Worm (Caenorhabditis elegans) whole organism, L1 larva: Measurements from ENCODE around the gene F09G8.7.
A peak's percentile ranks its signal among the peaks of the same experiment; 100 is the strongest.

ENCODE experiments used
- C04F5.9 ChIP-seq: sonication (generic microtip); optimal IDR thresholded peaks from 2 replicates; lab custom pipeline; 2016; ENCODE audit warnings: missing genetic modification characterization, missing compliant biosample characterization
- C16A3.4 ChIP-seq: fragments of 150-350 bp; optimal IDR thresholded peaks from 2 replicates; lab custom pipeline; 2014; ENCODE audit warnings: missing biosample characterization, missing genetic modification characterization
- F16B12.6 ChIP-seq: fragments of 150-350 bp; optimal IDR thresholded peaks from 2 replicates; lab custom pipeline; 2014; ENCODE audit warnings: missing biosample characterization, missing genetic modification characterization
- Y116A8C.19 ChIP-seq: sonication (generic microtip); optimal IDR thresholded peaks from 2 replicates; lab custom pipeline; 2016; ENCODE audit warnings: missing compliant biosample characterization, missing genetic modification characterization, borderline replicate concordance
- aha-1 ChIP-seq: fragments of 150-350 bp; optimal IDR thresholded peaks from 2 replicates; lab custom pipeline; 2014; ENCODE audit warnings: missing biosample characterization, missing genetic modification characterization
- alr-1 ChIP-seq: fragments of 200-800 bp; sonication (Bioruptor generic); optimal IDR thresholded peaks from 2 replicates; lab custom pipeline; 2018; ENCODE audit warnings: borderline replicate concordance, mild to moderate bottlenecking, missing genetic modification characterization, missing compliant biosample characterization
- ama-1 ChIP-seq: fragments of 150-350 bp; optimal IDR thresholded peaks from 2 replicates; lab custom pipeline; 2014
- ceh-63 ChIP-seq: fragments of 200-800 bp; sonication (Bioruptor generic); optimal IDR thresholded peaks from 2 replicates; lab custom pipeline; 2018; ENCODE audit warnings: mild to moderate bottlenecking, missing genetic modification characterization, missing compliant biosample characterization
- ceh-90 ChIP-seq: sonication (generic microtip); optimal IDR thresholded peaks from 2 replicates; lab custom pipeline; 2016; ENCODE audit warnings: missing genetic modification characterization, missing compliant biosample characterization
- ces-1 ChIP-seq: fragments of 150-350 bp; optimal IDR thresholded peaks from 2 replicates; lab custom pipeline; 2014; ENCODE audit warnings: missing biosample characterization, missing genetic modification reagents, missing genetic modification characterization
- dpl-1 ChIP-seq, 3 experiments: fragments of 150-350 bp in 2 of 3; sonication (generic microtip) in 1 of 3; optimal IDR thresholded peaks; 2 replicates each; lab custom pipeline; 2014 to 2017; ENCODE audit warnings: missing biosample characterization in 3 of 3, missing genetic modification characterization in 3 of 3, missing genetic modification reagents in 3 of 3
- dsc-1 ChIP-seq: sonication (generic microtip); optimal IDR thresholded peaks from 2 replicates; lab custom pipeline; 2016; ENCODE audit warnings: mild to moderate bottlenecking, missing genetic modification characterization, missing compliant biosample characterization
- efl-1 ChIP-seq, 4 experiments: fragments of 150-350 bp; optimal IDR thresholded peaks in 3 of 4; peaks in 1 of 4; 1 replicate in 1 of 4; 2 replicates in 3 of 4; lab custom pipeline; 2014; ENCODE audit warnings: missing biosample characterization in 2 of 4, missing genetic modification characterization in 2 of 4, missing genetic modification reagents in 2 of 4
- efl-3 ChIP-seq: fragments of 200-800 bp; sonication (Bioruptor generic); optimal IDR thresholded peaks from 2 replicates; lab custom pipeline; 2018; ENCODE audit warnings: mild to moderate bottlenecking, missing genetic modification characterization, missing compliant biosample characterization
- elt-3 ChIP-seq, 6 experiments: fragments of 150-350 bp in 1 of 6; sonication (generic microtip); optimal IDR thresholded peaks; 2 replicates each; lab custom pipeline; 2017 to 2018; ENCODE audit warnings: missing biosample characterization in 6 of 6, missing genetic modification characterization in 6 of 6, inconsistent platforms in 1 of 6
- fkh-10 ChIP-seq: sonication (generic microtip); optimal IDR thresholded peaks from 2 replicates; lab custom pipeline; 2017; ENCODE audit warnings: missing biosample characterization, missing genetic modification reagents, missing genetic modification characterization
- fkh-4 ChIP-seq: sonication (generic microtip); optimal IDR thresholded peaks from 2 replicates; lab custom pipeline; 2016; ENCODE audit warnings: missing compliant biosample characterization, missing genetic modification characterization, borderline replicate concordance
- hlh-17 ChIP-seq: fragments of 200-800 bp; sonication (Bioruptor generic); optimal IDR thresholded peaks from 2 replicates; lab custom pipeline; 2018; ENCODE audit warnings: missing genetic modification characterization, mild to moderate bottlenecking, missing compliant biosample characterization, moderate library complexity, borderline replicate concordance
- hpl-2 ChIP-seq: fragments of 150-350 bp; optimal IDR thresholded peaks from 2 replicates; lab custom pipeline; 2014; ENCODE audit warnings: missing biosample characterization, missing genetic modification reagents, missing genetic modification characterization
- lin-35 ChIP-seq, 2 experiments: fragments of 150-350 bp; optimal IDR thresholded peaks; 2 replicates each; lab custom pipeline; 2014; ENCODE audit warnings: missing biosample characterization in 2 of 2, missing genetic modification characterization in 2 of 2, missing genetic modification reagents in 2 of 2
- lsy-2 ChIP-seq, 2 experiments: fragments of 150-350 bp; optimal IDR thresholded peaks; 2 replicates each; lab custom pipeline; 2014; ENCODE audit warnings: missing biosample characterization in 2 of 2, missing genetic modification characterization in 2 of 2
- mab-9 ChIP-seq: fragments of 200-800 bp; sonication (Bioruptor generic); IDR thresholded peaks from 2 replicates; pipeline ENCODE4 v1.3.6; 2022; ENCODE audit warnings: missing genetic modification reagents, missing genetic modification characterization, missing compliant biosample characterization
- mdl-1 ChIP-seq, 2 experiments: fragments of 150-350 bp; optimal IDR thresholded peaks; 2 replicates each; lab custom pipeline; 2014 to 2017; ENCODE audit warnings: missing biosample characterization in 2 of 2, missing genetic modification characterization in 2 of 2, inconsistent platforms in 1 of 2
- mep-1 ChIP-seq: fragments of 150-350 bp; optimal IDR thresholded peaks from 2 replicates; lab custom pipeline; 2014; ENCODE audit warnings: missing biosample characterization, missing genetic modification characterization
- nhr-11 ChIP-seq: fragments of 150-350 bp; optimal IDR thresholded peaks from 2 replicates; lab custom pipeline; 2014; ENCODE audit warnings: missing biosample characterization, missing genetic modification characterization
- nhr-12 ChIP-seq: sonication (generic microtip); optimal IDR thresholded peaks from 2 replicates; lab custom pipeline; 2017; ENCODE audit warnings: missing biosample characterization, missing genetic modification characterization
- nhr-19 ChIP-seq: fragments of 200-800 bp; sonication (Bioruptor generic); conservative IDR thresholded peaks from 2 replicates; pipeline ENCODE4 v1.3.6; 2022; ENCODE audit warnings: missing genetic modification characterization, missing compliant biosample characterization
- nhr-237 ChIP-seq: fragments of 150-350 bp; optimal IDR thresholded peaks from 2 replicates; lab custom pipeline; 2014; ENCODE audit warnings: missing biosample characterization, missing genetic modification characterization
- nhr-47 ChIP-seq: sonication (generic microtip); optimal IDR thresholded peaks from 2 replicates; lab custom pipeline; 2016; ENCODE audit warnings: mild to moderate bottlenecking, missing genetic modification characterization, moderate library complexity, missing compliant biosample characterization
- nhr-71 ChIP-seq: sonication (generic microtip); optimal IDR thresholded peaks from 2 replicates; lab custom pipeline; 2016; ENCODE audit warnings: mild to moderate bottlenecking, missing genetic modification characterization, moderate library complexity, missing compliant biosample characterization
- nhr-76 ChIP-seq: sonication (generic microtip); optimal IDR thresholded peaks from 2 replicates; lab custom pipeline; 2017; ENCODE audit warnings: missing biosample characterization, missing genetic modification characterization
- nhr-84 ChIP-seq: sonication (generic microtip); optimal IDR thresholded peaks from 2 replicates; lab custom pipeline; 2017; ENCODE audit warnings: missing biosample characterization, missing genetic modification characterization
- nhr-85 ChIP-seq: sonication (generic microtip); peaks from one replicate; lab custom pipeline; 2016; ENCODE audit warnings: missing genetic modification characterization, inconsistent platforms, missing compliant biosample characterization
- pag-3 ChIP-seq: sonication (generic microtip); optimal IDR thresholded peaks from 2 replicates; lab custom pipeline; 2017; ENCODE audit warnings: missing genetic modification characterization, mild to moderate bottlenecking, missing compliant biosample characterization, antibody characterized with exemption, borderline replicate concordance; ENCODE audit not compliant: insufficient read depth
- pax-3 ChIP-seq: fragments of 200-800 bp; sonication (Bioruptor generic); optimal IDR thresholded peaks from 2 replicates; lab custom pipeline; 2018; ENCODE audit warnings: mild to moderate bottlenecking, missing genetic modification characterization, moderate library complexity, missing compliant biosample characterization
- rnt-1 ChIP-seq: sonication (generic microtip); optimal IDR thresholded peaks from 2 replicates; lab custom pipeline; 2016; ENCODE audit warnings: mild to moderate bottlenecking, missing genetic modification characterization, moderate library complexity, missing compliant biosample characterization
- skn-1 ChIP-seq: fragments of 150-350 bp; optimal IDR thresholded peaks from 2 replicates; lab custom pipeline; 2014; ENCODE audit warnings: missing biosample characterization, missing genetic modification characterization
- tlp-1 ChIP-seq: fragments of 150-350 bp; optimal IDR thresholded peaks from 2 replicates; lab custom pipeline; 2014; ENCODE audit warnings: missing biosample characterization, missing genetic modification characterization
- unc-130 ChIP-seq: fragments of 150-350 bp; optimal IDR thresholded peaks from 2 replicates; lab custom pipeline; 2017; ENCODE audit warnings: missing biosample characterization, missing genetic modification characterization, inconsistent platforms
- unc-30 ChIP-seq: sonication (generic microtip); optimal IDR thresholded peaks from 2 replicates; lab custom pipeline; 2017; ENCODE audit warnings: missing biosample characterization, missing genetic modification characterization
- unc-86 ChIP-seq: sonication (generic microtip); optimal IDR thresholded peaks from 2 replicates; lab custom pipeline; 2016; ENCODE audit warnings: missing genetic modification characterization, missing compliant biosample characterization
- vab-15 ChIP-seq: sonication (generic microtip); optimal IDR thresholded peaks from 2 replicates; lab custom pipeline; 2017; ENCODE audit warnings: missing genotype, mild to moderate bottlenecking, missing genetic modification characterization, missing compliant biosample characterization
- zag-1 ChIP-seq: fragments of 150-350 bp; optimal IDR thresholded peaks from 2 replicates; lab custom pipeline; 2014; ENCODE audit warnings: missing biosample characterization, missing genetic modification characterization
- zip-4 ChIP-seq: fragments of 200-800 bp; sonication (Bioruptor generic); optimal IDR thresholded peaks from 2 replicates; lab custom pipeline; 2018; ENCODE audit warnings: mild to moderate bottlenecking, missing genetic modification characterization, moderate library complexity, missing compliant biosample characterization
- ztf-4 ChIP-seq: fragments of 150-350 bp; optimal IDR thresholded peaks from 2 replicates; lab custom pipeline; 2014; ENCODE audit warnings: missing biosample characterization, missing genetic modification characterization

Gene F09G8.7

DNA sequence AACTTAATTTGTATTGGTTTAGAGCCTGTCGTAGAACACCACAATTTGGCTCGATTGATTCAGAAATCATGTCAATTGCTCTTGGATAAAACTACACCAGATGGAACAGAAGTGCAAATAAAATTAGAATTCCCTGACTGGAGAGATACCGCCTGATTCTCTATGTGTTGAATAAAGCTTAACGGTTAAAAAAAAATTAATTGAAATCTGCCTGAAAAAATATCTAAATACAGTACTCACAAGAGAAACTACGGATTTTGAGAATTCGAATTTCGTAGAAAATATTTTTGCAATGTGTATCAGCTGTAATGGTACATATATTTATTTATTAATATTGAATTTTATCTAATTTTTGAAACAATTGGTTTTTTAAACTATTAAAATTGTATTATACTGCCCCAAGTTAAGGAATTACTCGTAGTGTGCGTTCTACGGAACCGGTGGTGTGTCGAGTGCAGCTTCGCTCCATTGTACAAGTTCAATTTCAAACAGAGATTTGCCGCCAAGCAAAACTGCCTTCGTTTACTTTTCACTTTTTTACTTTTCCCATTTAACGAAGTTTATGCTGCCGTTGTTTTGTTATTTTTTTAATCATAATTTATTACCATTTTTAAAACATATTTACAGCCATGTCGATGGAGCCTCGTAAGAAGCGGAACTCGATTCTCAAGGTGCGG, 18.0 kb downstream of the F09G8.7 start, which contains the start of gene knl-1 (continued):
- peak; percentile 84 to 91 for TF ChIP-seq efl-1 (optimal IDR thresholded peaks at IDR 0.05; lab: Kevin White, UChicago)
- peak; percentile 83 to 97 for TF ChIP-seq efl-1 (GFP tag; optimal IDR thresholded peaks at IDR 0.05 in 1 of 2; lab: Kevin White, UChicago)
- TF ChIP-seq dpl-1 (GFP tag; optimal IDR thresholded peaks at IDR 0.05; lab: Kevin White, UChicago): peak; percentile 80 to 89 (median 81)
- no peak for TF ChIP-seq hlh-17 (GFP tag; lab: Kevin White, UChicago)
- TF ChIP-seq vab-15 (tag; lab: Kevin White, UChicago): peak; percentile 17
- TF ChIP-seq elt-3 (tag; optimal IDR thresholded peaks at IDR 0.05; lab: Kevin White, UChicago): peak in 1 of 6 experiments; percentile 22
- no peak for TF ChIP-seq aha-1
- no peak for TF ChIP-seq nhr-47
- TF ChIP-seq C04F5.9: no peak
- TF ChIP-seq skn-1 (tag; lab: Kevin White, UChicago): peak; percentile 36
- peak; percentile 5 for TF ChIP-seq fkh-4 (tag; lab: Kevin White, UChicago)
- TF ChIP-seq zip-4 (GFP tag; lab: Kevin White, UChicago): no peak
- TF ChIP-seq lsy-2 (tag; optimal IDR thresholded peaks at IDR 0.05; lab: Kevin White, UChicago): peak; percentile 28 to 82
- no peak for TF ChIP-seq unc-86
- TF ChIP-seq nhr-71: no peak
- no peak for TF ChIP-seq nhr-11
- no peak for TF ChIP-seq nhr-84 (tag; lab: Kevin White, UChicago)
- TF ChIP-seq nhr-12 (tag; lab: Kevin White, UChicago): no peak
- peak; percentile 42 for TF ChIP-seq F16B12.6 (tag; lab: Kevin White, UChicago)
- TF ChIP-seq lin-35 (GFP tag; optimal IDR thresholded peaks at IDR 0.05; lab: Kevin White, UChicago): peak; percentile 77 to 94
- no peak for TF ChIP-seq unc-30 (tag; lab: Kevin White, UChicago)
- TF ChIP-seq C16A3.4 (tag; lab: Kevin White, UChicago): peak; percentile 82
- TF ChIP-seq dsc-1 (tag; lab: Kevin White, UChicago): no peak
- no peak for TF ChIP-seq mdl-1 (tag; optimal IDR thresholded peaks at IDR 0.05; lab: Kevin White, UChicago)
- TF ChIP-seq pax-3 (tag; lab: Kevin White, UChicago): no peak
- TF ChIP-seq ama-1: no peak
- no peak for TF ChIP-seq tlp-1 (tag; lab: Kevin White, UChicago)
- no peak for TF ChIP-seq hpl-2 (GFP tag; lab: Kevin White, UChicago)
- TF ChIP-seq fkh-10 (GFP tag; lab: Kevin White, UChicago): no peak
- no peak for TF ChIP-seq efl-3 (GFP tag; lab: Kevin White, UChicago)
- peak; percentile 69 for TF ChIP-seq mep-1 (tag; lab: Kevin White, UChicago)
- no peak for TF ChIP-seq nhr-19
- peak; percentile 65 for TF ChIP-seq rnt-1 (tag; lab: Kevin White, UChicago)
- TF ChIP-seq ztf-4 (tag; lab: Kevin White, UChicago): no peak
- TF ChIP-seq ceh-90 (tag; lab: Kevin White, UChicago): no peak
- TF ChIP-seq nhr-76 (tag; lab: Kevin White, UChicago): no peak
- TF ChIP-seq alr-1: no peak
- no peak for TF ChIP-seq zag-1
- peak; percentile 62 for TF ChIP-seq nhr-85 (tag; lab: Kevin White, UChicago)
- TF ChIP-seq mab-9 (GFP tag; lab: Robert Waterston, UW): no peak
- no peak for TF ChIP-seq ces-1 (GFP tag; lab: Kevin White, UChicago)
- TF ChIP-seq pag-3 (tag; lab: Kevin White, UChicago): no peak
- TF ChIP-seq Y116A8C.19 (tag; lab: Kevin White, UChicago): no peak
- peak; percentile 2 for TF ChIP-seq nhr-237 (tag; lab: Kevin White, UChicago)
- TF ChIP-seq ceh-63 (GFP tag; lab: Kevin White, UChicago): no peak
- TF ChIP-seq unc-130: no peak
